Worm (Caenorhabditis elegans): ENCODE measurements around the gene F46F5.7.

The F46F5.7 gene

ce11 chrII:799700-800099 is 20.7 kb downstream of the F46F5.7 start, which contains the start of gene F46F5.14:
TSS of gene F46F5.14 (plus strand) at chrII:800000.
- TF ChIP-seq lir-1 (GFP tag; conservative IDR thresholded peaks at IDR 0.05) = no peak
- no peak for TF ChIP-seq T26A5.8 (tag; optimal IDR thresholded peaks at IDR 0.05)
- no peak for TF ChIP-seq unc-62 (GFP tag; optimal IDR thresholded peaks at IDR 0.05)
- no peak for TF ChIP-seq D2030.7 (GFP tag; IDR thresholded peaks at IDR 0.05)
- TF ChIP-seq atf-7 (tag; optimal IDR thresholded peaks at IDR 0.05) = no peak
- no peak for TF ChIP-seq sdz-38 (tag; optimal IDR thresholded peaks at IDR 0.05)
- TF ChIP-seq aptf-3 (GFP tag; IDR thresholded peaks at IDR 0.05) = no peak

DNA sequence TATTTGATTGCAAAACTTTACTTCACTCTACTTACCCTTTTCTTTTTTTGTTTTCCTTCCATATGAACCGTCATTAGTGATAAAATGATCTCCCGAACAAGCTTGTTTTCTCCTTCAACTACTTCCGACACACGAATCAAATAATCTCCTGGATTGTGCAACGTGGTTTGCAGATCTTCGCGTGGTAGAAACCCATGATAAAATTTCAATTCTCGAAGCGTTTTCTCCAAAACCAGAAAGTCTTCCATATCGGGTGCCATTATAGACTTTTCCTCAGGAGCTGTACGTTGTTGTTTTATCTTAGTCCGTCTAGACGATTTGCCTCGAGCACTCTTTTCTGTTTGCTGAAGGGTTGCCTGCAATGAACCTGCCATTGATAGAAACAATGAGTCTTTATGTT is 23.0 kb downstream of the F46F5.7 start:
- TF ChIP-seq ets-4 (GFP tag; optimal IDR thresholded peaks at IDR 0.05) (no peak), F37B4.10 (GFP tag; IDR thresholded peaks at IDR 0.05) (no peak), Y79H2A.3 (GFP tag; conservative IDR thresholded peaks at IDR 0.05) (no peak), athp-1 (tag; optimal IDR thresholded peaks at IDR 0.05) (no peak), sea-2 (GFP tag; IDR thresholded peaks at IDR 0.05) (no peak), nfya-2 (GFP tag; IDR thresholded peaks at IDR 0.05) (no peak), Y53G8AR.9 (GFP tag; conservative IDR thresholded peaks at IDR 0.05) (no peak), lin-35 (GFP tag; optimal IDR thresholded peaks at IDR 0.05) (no peak), snpc-3.4 (tag; optimal IDR thresholded peaks at IDR 0.05) (no peak), atf-7 (tag; optimal IDR thresholded peaks at IDR 0.05) (no peak)

ce11 chrII:796916-797315 is 23.5 kb downstream of the F46F5.7 start:
- TF ChIP-seq lin-35 (GFP tag; optimal IDR thresholded peaks at IDR 0.05) (no peak), D2030.7 (GFP tag; IDR thresholded peaks at IDR 0.05) (no peak), F55B11.4 (tag; optimal IDR thresholded peaks at IDR 0.05; ENCODE audit: borderline replicate concordance, insufficient read depth) (no peak), tlf-1 (GFP tag; optimal IDR thresholded peaks at IDR 0.05) (no peak), rpc-1 (optimal IDR thresholded peaks at IDR 0.05) (no peak), rpc-1 (tag; optimal IDR thresholded peaks at IDR 0.05) (no peak), pha-4 (tag; optimal IDR thresholded peaks at IDR 0.05) (no peak), C06A6.2 (GFP tag; conservative IDR thresholded peaks at IDR 0.05) (no peak), F22D6.2 (tag; optimal IDR thresholded peaks at IDR 0.05) (no peak), ets-4 (GFP tag; optimal IDR thresholded peaks at IDR 0.05) (no peak), snpc-3.4 (tag; optimal IDR thresholded peaks at IDR 0.05) (no peak), unc-62 (GFP tag; optimal IDR thresholded peaks at IDR 0.05) (no peak), B0336.3 (GFP tag; IDR thresholded peaks at IDR 0.05) (no peak), ceh-100 (GFP tag; IDR thresholded peaks at IDR 0.05) (no peak), lin-26 (GFP tag; IDR thresholded peaks at IDR 0.05) (no peak), K12H6.12 (tag; optimal IDR thresholded peaks at IDR 0.05) (no peak)

ce11 chrII:791828-792227 is 28.6 kb downstream of the F46F5.7 start, which contains the start of gene F46F5.1:
TSS of gene F46F5.1 (minus strand) at chrII:791928.
- no peak for TF ChIP-seq B0336.3 (GFP tag; IDR thresholded peaks at IDR 0.05)
- no peak for TF ChIP-seq hsf-1 (GFP tag; IDR thresholded peaks at IDR 0.05)
- TF ChIP-seq lsl-1 (GFP tag; optimal IDR thresholded peaks at IDR 0.05) = no peak
- no peak for TF ChIP-seq ztf-6 (GFP tag; IDR thresholded peaks at IDR 0.05)
- no peak for TF ChIP-seq madf-6 (GFP tag; IDR thresholded peaks at IDR 0.05)
- TF ChIP-seq F23B12.7 (tag; optimal IDR thresholded peaks at IDR 0.05; ENCODE audit: insufficient read depth) = no peak
- TF ChIP-seq lir-1 (GFP tag; conservative IDR thresholded peaks at IDR 0.05) = no peak
- TF ChIP-seq ztf-18 (tag; optimal IDR thresholded peaks at IDR 0.05) = no peak
- TF ChIP-seq nfya-2 (GFP tag; IDR thresholded peaks at IDR 0.05) = no peak
- TF ChIP-seq nhr-80 (tag; optimal IDR thresholded peaks at IDR 0.05) = no peak

DNA sequence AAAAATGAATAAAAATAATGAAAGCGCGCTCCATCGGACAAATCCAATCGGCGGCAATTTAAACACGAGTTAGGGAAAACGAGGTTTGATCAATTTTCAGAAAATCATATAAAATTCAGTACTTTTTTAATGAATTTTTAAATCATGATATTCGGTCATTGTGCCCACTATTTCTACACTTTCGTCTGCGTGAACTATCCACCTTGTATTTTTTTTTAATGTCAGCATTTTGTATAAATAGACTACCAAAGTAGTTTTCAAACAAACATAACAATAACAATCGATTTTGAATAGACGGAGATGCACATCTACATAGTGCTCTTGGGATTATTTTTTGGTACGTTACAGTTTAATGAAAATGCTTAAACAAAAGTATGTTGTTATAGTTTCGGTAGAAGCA is 32.3 kb downstream of the F46F5.7 start, which contains the start of gene F46F5.15:
Gene F46F5.15 (plus strand): TSS at position 301 of the 400 bp plus-strand sequence.
- no peak for TF ChIP-seq bed-1 (GFP tag; IDR thresholded peaks at IDR 0.05)
- TF ChIP-seq cebp-1 (GFP tag; IDR thresholded peaks at IDR 0.05) = no peak
- no peak for TF ChIP-seq cebp-1 (tag; optimal IDR thresholded peaks at IDR 0.05)
- no peak for TF ChIP-seq F39B2.1 (GFP tag; IDR thresholded peaks at IDR 0.05)
- no peak for TF ChIP-seq Y79H2A.3 (GFP tag; conservative IDR thresholded peaks at IDR 0.05)
- no peak for TF ChIP-seq lsl-1 (GFP tag; optimal IDR thresholded peaks at IDR 0.05)
- no peak for TF ChIP-seq somi-1 (GFP tag; optimal IDR thresholded peaks at IDR 0.05)
- no peak for TF ChIP-seq nhr-80 (tag; optimal IDR thresholded peaks at IDR 0.05)
- no peak for TF ChIP-seq ets-4 (GFP tag; optimal IDR thresholded peaks at IDR 0.05)
- TF ChIP-seq B0261.1 (tag; optimal IDR thresholded peaks at IDR 0.05) = no peak
- no peak for TF ChIP-seq Y53F4B.3 (GFP tag; IDR thresholded peaks at IDR 0.05)
- TF ChIP-seq ekl-4 (GFP tag; IDR thresholded peaks at IDR 0.05) = no peak
- TF ChIP-seq T07F8.4 (tag; optimal IDR thresholded peaks at IDR 0.05) = no peak
- no peak for TF ChIP-seq F55B11.4 (tag; optimal IDR thresholded peaks at IDR 0.05; ENCODE audit: borderline replicate concordance, insufficient read depth)
- TF ChIP-seq ztf-6 (GFP tag; IDR thresholded peaks at IDR 0.05) = no peak

Data from whole organism, young adult.